Fruit fly (Drosophila melanogaster): ENCODE data around the gene Drak.

The Drak gene

DNA sequence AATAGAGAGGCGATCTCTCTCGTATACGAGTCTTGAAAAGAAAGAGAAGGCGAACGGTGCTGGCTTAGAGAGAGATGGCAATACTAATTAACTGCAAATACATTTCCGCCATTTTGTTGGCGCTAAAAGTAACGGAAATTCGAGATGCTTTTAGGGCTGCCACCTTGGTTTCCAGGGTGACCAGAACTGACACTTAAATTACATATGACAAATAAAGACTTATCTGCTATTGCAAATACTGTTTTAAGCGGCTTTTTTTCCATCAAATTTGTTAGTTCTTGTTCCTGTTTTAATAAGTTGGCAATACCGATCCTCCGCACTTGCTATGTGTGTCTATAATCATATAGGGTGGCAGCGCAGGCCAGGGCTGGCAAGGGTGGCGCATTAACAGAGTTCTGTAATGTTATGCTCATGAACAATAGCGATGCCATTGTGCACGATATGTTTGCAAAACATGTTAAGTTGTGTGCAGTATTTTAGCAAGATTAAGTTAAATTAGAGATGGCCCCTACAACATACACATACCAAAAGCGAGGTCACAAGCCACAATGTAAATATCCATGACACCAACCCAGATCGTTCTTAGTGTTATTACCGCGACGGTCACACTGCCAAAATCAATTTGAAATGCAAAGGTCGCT lies 87.4 kb downstream of the Drak start, which contains the start of gene nod (continued):
- peak; percentile 36 for TF ChIP-seq Neu2 (GFP tag; optimal IDR thresholded peaks at IDR 0.05; ENCODE audit: borderline replicate concordance)
- TF ChIP-seq CG17612 (GFP tag; IDR thresholded peaks at IDR 0.05), result no peak
- TF ChIP-seq lbe (GFP tag; optimal IDR thresholded peaks at IDR 0.05), result no peak
- TF ChIP-seq CG30431 (GFP tag; optimal IDR thresholded peaks at IDR 0.05), result peak; percentile 35
- no peak for TF ChIP-seq tll (GFP tag; optimal IDR thresholded peaks at IDR 0.05)
- TF ChIP-seq fd96Cb (tag; optimal IDR thresholded peaks at IDR 0.05), result peak; percentile 45
- TF ChIP-seq Dad (GFP tag; optimal IDR thresholded peaks at IDR 0.05), result peak; percentile 51
- TF ChIP-seq fu2 (GFP tag; optimal IDR thresholded peaks at IDR 0.05), result peak; percentile 66
- peak; percentile 15 for TF ChIP-seq CG18764 (GFP tag; optimal IDR thresholded peaks at IDR 0.05)
- 0 out of 2 replicates have a peak, but pooled peaks have one; percentile 11 for TF ChIP-seq Lim3 (GFP tag; IDR thresholded peaks at IDR 0.05)
- peak; percentile 42 for TF ChIP-seq CG3065 (GFP tag; optimal IDR thresholded peaks at IDR 0.05)
- TF ChIP-seq CG12299 (tag; optimal IDR thresholded peaks at IDR 0.05), result no peak
- TF ChIP-seq br (optimal IDR thresholded peaks at IDR 0.05), result no peak
- no peak for TF ChIP-seq CG31224 (GFP tag; IDR thresholded peaks at IDR 0.05)
- peak; percentile 56 for TF ChIP-seq Mes4 (GFP tag; optimal IDR thresholded peaks at IDR 0.05)
- peak; percentile 25 for TF ChIP-seq CG18011 (GFP tag; optimal IDR thresholded peaks at IDR 0.05)
- TF ChIP-seq en (GFP tag; optimal IDR thresholded peaks at IDR 0.05), result no peak
- no peak for TF ChIP-seq yki (optimal IDR thresholded peaks at IDR 0.05)
- 0 out of 2 replicates have a peak, but pooled peaks have one; percentile 42 for TF ChIP-seq Ada2b (GFP tag; IDR thresholded peaks at IDR 0.05)
- peak; percentile 48; the same call in 1 of the 2 replicates for TF ChIP-seq Xrp1 (GFP tag; IDR thresholded peaks at IDR 0.05)
- no peak for TF ChIP-seq peb (GFP tag; IDR thresholded peaks at IDR 0.05)
- TF ChIP-seq CG14710 (tag; optimal IDR thresholded peaks at IDR 0.05), result peak; percentile 71
- peak; percentile 20 for TF ChIP-seq schlank (tag; optimal IDR thresholded peaks at IDR 0.05)
- TF ChIP-seq CG9609 (GFP tag; optimal IDR thresholded peaks at IDR 0.05), result peak; percentile 55
- TF ChIP-seq btn (GFP tag; optimal IDR thresholded peaks at IDR 0.05), result no peak
- TF ChIP-seq Chrac-16 (GFP tag; optimal IDR thresholded peaks at IDR 0.05), result peak; percentile 57
- peak; percentile 90 for TF ChIP-seq trem (tag; optimal IDR thresholded peaks at IDR 0.05)
- TF ChIP-seq TFAM (GFP tag; optimal IDR thresholded peaks at IDR 0.05), result no peak
- TF ChIP-seq crp (GFP tag; optimal IDR thresholded peaks at IDR 0.05), result no peak
- TF ChIP-seq cg (GFP tag; optimal IDR thresholded peaks at IDR 0.05), result no peak
- TF ChIP-seq Lhr (GFP tag; optimal IDR thresholded peaks at IDR 0.05), result peak; percentile 92
- no peak for TF ChIP-seq fd102C (GFP tag; optimal IDR thresholded peaks at IDR 0.05)
- peak; percentile 28; the same call in 1 of the 3 replicates for TF ChIP-seq CG14050 (GFP tag; IDR thresholded peaks at IDR 0.05)
- TF ChIP-seq org-1 (GFP tag; optimal IDR thresholded peaks at IDR 0.05), result peak; percentile 60
- TF ChIP-seq CG14667 (GFP tag; IDR thresholded peaks at IDR 0.05), result no peak
- TF ChIP-seq exex (tag; optimal IDR thresholded peaks at IDR 0.05), result peak; percentile 65
- no peak for TF ChIP-seq Hey (tag; optimal IDR thresholded peaks at IDR 0.05)
- peak; percentile 43 for TF ChIP-seq Ssrp (tag; optimal IDR thresholded peaks at IDR 0.05)
- peak; percentile 55; the same call in 1 of the 3 replicates for TF ChIP-seq CG6791 (GFP tag; IDR thresholded peaks at IDR 0.05; ENCODE audit: partially characterized antibody)
- TF ChIP-seq Sin3A (optimal IDR thresholded peaks at IDR 0.05), result peak; percentile 89
- TF ChIP-seq CG17829 (tag; optimal IDR thresholded peaks at IDR 0.05), result peak; percentile 55
- peak; percentile 63 for TF ChIP-seq sug (tag; optimal IDR thresholded peaks at IDR 0.05)
- 0 out of 2 replicates have a peak, but pooled peaks have one; percentile 21 for TF ChIP-seq CG7372 (GFP tag; IDR thresholded peaks at IDR 0.05)
- no peak for TF ChIP-seq nerfin-2 (GFP tag; IDR thresholded peaks at IDR 0.05; ENCODE audit: partially characterized antibody)
- TF ChIP-seq jigr1 (GFP tag; IDR thresholded peaks at IDR 0.05), result no peak
- TF ChIP-seq jumu (GFP tag; optimal IDR thresholded peaks at IDR 0.05), result peak; percentile 74
- peak; percentile 93 for TF ChIP-seq CG9797 (GFP tag; optimal IDR thresholded peaks at IDR 0.05)
- peak; percentile 27; the same call in 1 of the 3 replicates for TF ChIP-seq Optix (GFP tag; IDR thresholded peaks at IDR 0.05)
- peak; percentile 51 for TF ChIP-seq CG3163 (GFP tag; optimal IDR thresholded peaks at IDR 0.05)
- TF ChIP-seq CoRest (tag; optimal IDR thresholded peaks at IDR 0.05), result peak; percentile 81

Data from whole organism, embryonic.